Worm (Caenorhabditis elegans): ENCODE results near the gene Y94H6A.10.
"Not testable (repeated sequence)": the region's sequence is repeated elsewhere in the genome, so short reads cannot be mapped to it uniquely, and the experiment has no call there.

Gene Y94H6A.10

DNA sequence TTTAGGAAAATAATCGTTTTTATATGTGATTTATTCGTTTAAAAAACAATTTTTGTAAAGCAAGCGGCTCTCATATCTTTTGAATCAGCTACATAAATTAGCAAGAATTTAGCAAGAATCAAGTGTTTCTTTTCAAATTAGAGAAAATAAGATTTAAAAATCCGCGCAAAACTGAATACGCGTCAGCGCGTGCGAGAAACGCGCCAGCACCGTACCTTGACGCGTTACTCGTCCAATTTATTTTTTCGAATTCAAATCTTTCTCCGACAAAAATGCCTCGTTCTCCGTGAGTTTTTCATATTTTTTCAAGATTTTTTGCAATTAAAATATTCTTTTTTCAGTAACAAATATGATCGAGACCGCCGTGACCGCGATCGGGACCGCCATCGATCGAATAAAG lies 34.2 kb downstream of the Y94H6A.10 start, which contains the start of gene Y94H6A.3 (continued):
- TF ChIP-seq gei-17 (GFP tag; optimal IDR thresholded peaks at IDR 0.05) (peak; percentile 50), Y53G8AR.9 (GFP tag; conservative IDR thresholded peaks at IDR 0.05) (peak; percentile 94), ceh-27 (GFP tag; optimal IDR thresholded peaks at IDR 0.05) (peak; percentile 45), zfh-2 (GFP tag; conservative IDR thresholded peaks at IDR 0.05) (no peak), ztf-6 (GFP tag; IDR thresholded peaks at IDR 0.05) (no peak), Y53F4B.3 (GFP tag; IDR thresholded peaks at IDR 0.05) (no peak), rpc-1 (optimal IDR thresholded peaks at IDR 0.05) (no peak), rpc-1 (tag; optimal IDR thresholded peaks at IDR 0.05) (no peak), ccch-3 (GFP tag; optimal IDR thresholded peaks at IDR 0.05) (no peak), F22D6.2 (tag; optimal IDR thresholded peaks at IDR 0.05) (no peak), ekl-4 (GFP tag; IDR thresholded peaks at IDR 0.05) (peak; percentile 77), T07F8.4 (tag; optimal IDR thresholded peaks at IDR 0.05) (no peak), madf-10 (tag; optimal IDR thresholded peaks at IDR 0.05) (no peak)

ce11 chrIV:2674915-2675314 lies 35.6 kb downstream of the Y94H6A.10 start, which contains the start of gene gpx-4:
Gene gpx-4 (minus strand): TSS chrIV:2675015.
- not testable (repeated sequence) for TF ChIP-seq madf-8 (GFP tag; conservative IDR thresholded peaks at IDR 0.05); F37B4.10 (GFP tag; IDR thresholded peaks at IDR 0.05); mel-28 (tag; optimal IDR thresholded peaks at IDR 0.05; ENCODE audit: borderline replicate concordance)

ce11 chrIV:2671361-2671760 lies 39.1 kb downstream of the Y94H6A.10 start:
- TF ChIP-seq xnd-1 (tag; optimal IDR thresholded peaks at IDR 0.05) (peak; percentile 35), ztf-28 (GFP tag; IDR thresholded peaks at IDR 0.05) (0 out of 2 replicates have a peak, but pooled peaks have one; percentile 22), F33H1.4 (GFP tag; IDR thresholded peaks at IDR 0.05) (peak; percentile 46), ztf-18 (tag; optimal IDR thresholded peaks at IDR 0.05) (peak; percentile 89), madf-8 (GFP tag; conservative IDR thresholded peaks at IDR 0.05) (peak; percentile 63), D2030.7 (GFP tag; IDR thresholded peaks at IDR 0.05) (0 out of 2 replicates have a peak, but pooled peaks have one; percentile 18), hsf-1 (GFP tag; IDR thresholded peaks at IDR 0.05) (peak; percentile 55; the same call in 1 of the 2 replicates), attf-3 (GFP tag; conservative IDR thresholded peaks at IDR 0.05) (peak; percentile 77), madf-6 (GFP tag; IDR thresholded peaks at IDR 0.05) (peak; percentile 71), dox-1 (GFP tag; IDR thresholded peaks at IDR 0.05) (peak; percentile 19; the same call in 1 of the 2 replicates)

ce11 chrIV:2670664-2671063 lies 39.8 kb downstream of the Y94H6A.10 start:
- TF ChIP-seq hmg-1.2 (GFP tag; IDR thresholded peaks at IDR 0.05) (no peak), ceh-27 (GFP tag; optimal IDR thresholded peaks at IDR 0.05) (no peak), F57A8.1 (GFP tag; optimal IDR thresholded peaks at IDR 0.05) (no peak), T07F8.4 (tag; optimal IDR thresholded peaks at IDR 0.05) (no peak), nhr-27 (tag; optimal IDR thresholded peaks at IDR 0.05) (no peak), Y67H2A.10 (GFP tag; conservative IDR thresholded peaks at IDR 0.05) (no peak), nfyb-1 (GFP tag; IDR thresholded peaks at IDR 0.05) (no peak), lir-1 (GFP tag; conservative IDR thresholded peaks at IDR 0.05) (no peak), nhr-90 (tag; optimal IDR thresholded peaks at IDR 0.05) (no peak), tbp1 (GFP tag; optimal IDR thresholded peaks at IDR 0.05) (no peak), lin-35 (GFP tag; optimal IDR thresholded peaks at IDR 0.05) (peak in 1 of 3 experiments; percentile 40), F55B11.4 (tag; optimal IDR thresholded peaks at IDR 0.05; ENCODE audit: borderline replicate concordance, insufficient read depth) (no peak), attf-3 (GFP tag; conservative IDR thresholded peaks at IDR 0.05) (peak; percentile 93), let-607 (tag; optimal IDR thresholded peaks at IDR 0.05) (no peak), F33H1.4 (GFP tag; IDR thresholded peaks at IDR 0.05) (no peak), rec-8 (tag; optimal IDR thresholded peaks at IDR 0.05) (no peak), Y53F4B.3 (GFP tag; IDR thresholded peaks at IDR 0.05) (no peak), ztf-26 (tag; optimal IDR thresholded peaks at IDR 0.05) (no peak), lin-54 (GFP tag; optimal IDR thresholded peaks at IDR 0.05) (peak; percentile 52), egl-44 (GFP tag; IDR thresholded peaks at IDR 0.05) (no peak), Y95B8A.8 (GFP tag; IDR thresholded peaks at IDR 0.05) (no peak), efl-1 (GFP tag; optimal IDR thresholded peaks at IDR 0.05) (peak; percentile 6), D2030.7 (GFP tag; IDR thresholded peaks at IDR 0.05) (no peak), Y53G8AR.9 (GFP tag; conservative IDR thresholded peaks at IDR 0.05) (no peak)

Measured in whole organism, young adult.